Worm (Caenorhabditis elegans) whole organism, L4/young adult: ENCODE results near the gene F13B6.2.

Source experiments
- W03F9.2 ChIP-seq: fragments of 150-350 bp; optimal IDR thresholded peaks from 2 replicates; lab custom pipeline; 2014; ENCODE audit warnings: missing biosample characterization, missing genetic modification characterization
- him-1 ChIP-seq: sonication (generic microtip); optimal IDR thresholded peaks from 2 replicates; lab custom pipeline; 2016; ENCODE audit warnings: missing genotype, missing genetic modification reagents, missing genetic modification characterization, missing compliant biosample characterization

DNA sequence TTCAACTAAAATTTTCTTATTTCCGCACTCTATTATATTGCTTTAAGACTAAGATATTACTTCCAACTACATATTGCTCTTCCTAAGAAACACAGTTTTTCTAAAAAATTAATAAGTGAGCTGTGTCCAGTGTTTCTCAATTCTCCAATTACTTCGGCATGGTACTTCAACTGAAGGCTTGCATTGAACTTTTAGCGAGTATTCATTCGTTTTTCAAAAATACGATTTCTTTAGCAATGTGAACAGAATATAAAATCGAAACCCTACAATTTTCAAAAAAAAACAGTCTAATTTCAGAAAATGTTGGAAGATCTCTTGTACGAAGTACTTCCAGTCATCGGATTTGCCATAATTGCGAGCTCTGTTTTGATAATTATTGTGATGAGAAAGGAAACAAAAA lies 39.2 kb downstream of the F13B6.2 start, which contains the start of gene srtx-1:
- TF ChIP-seq him-1 (tag; lab: Kevin White, UChicago) (no peak), W03F9.2 (tag; lab: Kevin White, UChicago) (no peak)
